Worm (Caenorhabditis elegans) whole organism, midembryonic: ENCODE results near the gene R05H5.3.

ENCODE experiments used
- T22C8.4 ChIP-seq: fragments of 200-800 bp; sonication (Bioruptor generic); IDR thresholded peaks from 2 replicates; pipeline ENCODE4 v1.3.6; 2022; ENCODE audit warnings: missing genetic modification characterization, missing compliant biosample characterization
- cog-1 ChIP-seq: sonication (generic microtip); optimal IDR thresholded peaks from 2 replicates; lab custom pipeline; 2016; ENCODE audit warnings: missing genetic modification characterization, missing compliant biosample characterization
- flt-1 ChIP-seq: fragments of 200-800 bp; sonication (Bioruptor generic); IDR thresholded peaks from 2 replicates; pipeline ENCODE4 v1.3.6; 2022; ENCODE audit warnings: missing genetic modification characterization, missing compliant biosample characterization
- klf-2 ChIP-seq: fragments of 200-800 bp; sonication (Bioruptor generic); conservative IDR thresholded peaks from 2 replicates; pipeline ENCODE4 v1.3.6; 2022; ENCODE audit warnings: missing genetic modification reagents, missing genetic modification characterization, missing compliant biosample characterization
- med-1 ChIP-seq: sonication (generic microtip); optimal IDR thresholded peaks from 2 replicates; lab custom pipeline; 2017; ENCODE audit warnings: missing genetic modification characterization, mild to moderate bottlenecking, missing compliant biosample characterization, antibody characterized with exemption, missing genetic modification reagents; ENCODE audit not compliant: insufficient read depth
- ref-1 ChIP-seq: fragments of 200-800 bp; sonication (Bioruptor generic); conservative IDR thresholded peaks from 2 replicates; pipeline ENCODE4 v1.3.6; 2022; ENCODE audit warnings: missing genetic modification reagents, missing genetic modification characterization, missing compliant biosample characterization
- tab-1 ChIP-seq: fragments of 200-800 bp; sonication (Bioruptor generic); IDR thresholded peaks from 2 replicates; pipeline ENCODE4 v1.3.6; 2022; ENCODE audit warnings: missing genetic modification characterization, missing compliant biosample characterization
- ztf-23 ChIP-seq: fragments of 200-800 bp; sonication (Bioruptor generic); IDR thresholded peaks from 2 replicates; pipeline ENCODE4 v1.3.6; 2022; ENCODE audit warnings: missing genetic modification reagents, missing genetic modification characterization, missing compliant biosample characterization
- ztf-29 ChIP-seq: fragments of 200-800 bp; sonication (Bioruptor generic); IDR thresholded peaks from 2 replicates; pipeline ENCODE4 v1.3.6; 2022; ENCODE audit warnings: missing genetic modification reagents, missing genetic modification characterization, missing compliant biosample characterization

R05H5.3 gene

ce11 chrII:10203067-10203466, 5.6 kb downstream of the R05H5.3 start:
- TF ChIP-seq T22C8.4 (no peak), ref-1 (GFP tag; lab: Robert Waterston, UW) (no peak), cog-1 (tag; lab: Kevin White, UChicago) (no peak), ztf-29 (GFP tag; lab: Robert Waterston, UW) (no peak), flt-1 (GFP tag; lab: Robert Waterston, UW) (no peak), klf-2 (no peak)

- TF ChIP-seq T22C8.4 (no peak), ztf-29 (GFP tag; lab: Robert Waterston, UW) (no peak), cog-1 (tag; lab: Kevin White, UChicago) (no peak), tab-1 (no peak), ref-1 (GFP tag; lab: Robert Waterston, UW) (no peak), med-1 (no peak), flt-1 (GFP tag; lab: Robert Waterston, UW) (no peak), klf-2 (no peak), ztf-23 (GFP tag; lab: Robert Waterston, UW) (no peak)
Observed at ce11 chrII:10203765-10204164, 6.3 kb downstream of the R05H5.3 start.

- no peak for TF ChIP-seq tab-1
- TF ChIP-seq ztf-29 (GFP tag; lab: Robert Waterston, UW) = no peak
- TF ChIP-seq ref-1 (GFP tag; lab: Robert Waterston, UW) = no peak
- TF ChIP-seq ztf-23 (GFP tag; lab: Robert Waterston, UW) = no peak
- no peak for TF ChIP-seq T22C8.4
- TF ChIP-seq cog-1 (tag; lab: Kevin White, UChicago) = no peak
Observed at ce11 chrII:10204428-10205049, 7.1 kb downstream of the R05H5.3 start.

- TF ChIP-seq med-1 (no peak), ztf-23 (GFP tag; lab: Robert Waterston, UW) (no peak), flt-1 (GFP tag; lab: Robert Waterston, UW) (no peak), ztf-29 (GFP tag; lab: Robert Waterston, UW) (no peak), ref-1 (GFP tag; lab: Robert Waterston, UW) (no peak), T22C8.4 (no peak), cog-1 (tag; lab: Kevin White, UChicago) (no peak), klf-2 (no peak), tab-1 (no peak)
Observed at ce11 chrII:10206425-10206824, 9.0 kb downstream of the R05H5.3 start, which contains the start of gene T01E8.1. Gene T01E8.1 (plus strand): TSS chrII:10206725.

- TF ChIP-seq flt-1 (GFP tag; lab: Robert Waterston, UW) (no peak), ztf-29 (GFP tag; lab: Robert Waterston, UW) (no peak), med-1 (no peak), ztf-23 (GFP tag; lab: Robert Waterston, UW) (no peak), cog-1 (tag; lab: Kevin White, UChicago) (no peak), klf-2 (no peak), tab-1 (no peak), ref-1 (GFP tag; lab: Robert Waterston, UW) (no peak)
Observed at ce11 chrII:10218171-10218570, 20.7 kb downstream of the R05H5.3 start, which contains the start of gene ref-1. Gene ref-1 (plus strand): TSS chrII:10218471.

ce11 chrII:10220631-10221030, 23.2 kb downstream of the R05H5.3 start:
- TF ChIP-seq T22C8.4 (no peak), klf-2 (no peak), ztf-29 (GFP tag; lab: Robert Waterston, UW) (no peak), ref-1 (GFP tag; lab: Robert Waterston, UW) (no peak), ztf-23 (GFP tag; lab: Robert Waterston, UW) (no peak), tab-1 (no peak), flt-1 (GFP tag; lab: Robert Waterston, UW) (no peak), med-1 (no peak), cog-1 (tag; lab: Kevin White, UChicago) (no peak)

ce11 chrII:10221627-10222026, 24.2 kb downstream of the R05H5.3 start:
- no peak for TF ChIP-seq flt-1 (GFP tag; lab: Robert Waterston, UW)
- no peak for TF ChIP-seq tab-1

ce11 chrII:10222577-10222976, 25.2 kb downstream of the R05H5.3 start, which contains the start of gene plc-3:
Gene plc-3 (plus strand): TSS chrII:10222877.
- TF ChIP-seq ref-1 (GFP tag; lab: Robert Waterston, UW) (no peak), T22C8.4 (no peak), klf-2 (no peak), tab-1 (no peak), flt-1 (GFP tag; lab: Robert Waterston, UW) (no peak), med-1 (no peak), ztf-23 (GFP tag; lab: Robert Waterston, UW) (no peak), ztf-29 (GFP tag; lab: Robert Waterston, UW) (no peak), cog-1 (tag; lab: Kevin White, UChicago) (no peak)

- TF ChIP-seq klf-2 = no peak
- TF ChIP-seq flt-1 (GFP tag; lab: Robert Waterston, UW) = no peak
- TF ChIP-seq cog-1 (tag; lab: Kevin White, UChicago) = no peak
- no peak for TF ChIP-seq med-1
- no peak for TF ChIP-seq tab-1
- TF ChIP-seq ztf-29 (GFP tag; lab: Robert Waterston, UW) = no peak
- TF ChIP-seq T22C8.4 = no peak
- TF ChIP-seq ref-1 (GFP tag; lab: Robert Waterston, UW) = no peak
- no peak for TF ChIP-seq ztf-23 (GFP tag; lab: Robert Waterston, UW)
Observed at ce11 chrII:10227030-10227429, 29.6 kb downstream of the R05H5.3 start, which contains the start of gene srh-135. Gene srh-135 (minus strand): TSS chrII:10227130.

- TF ChIP-seq flt-1 (GFP tag; lab: Robert Waterston, UW) (no peak), med-1 (no peak), ztf-29 (GFP tag; lab: Robert Waterston, UW) (no peak), T22C8.4 (no peak), klf-2 (no peak), ztf-23 (GFP tag; lab: Robert Waterston, UW) (no peak), tab-1 (no peak), ref-1 (GFP tag; lab: Robert Waterston, UW) (no peak), cog-1 (tag; lab: Kevin White, UChicago) (no peak)
Observed at ce11 chrII:10230972-10231371, 33.5 kb downstream of the R05H5.3 start, which contains the start of gene T01E8.8. Gene T01E8.8 (plus strand): TSS chrII:10231272.
